Worm (Caenorhabditis elegans) whole organism, L4 larva: ENCODE data around the gene hex-2.

ENCODE experiments used
- aly-2 ChIP-seq: sonication (generic microtip); optimal IDR thresholded peaks from 2 replicates; lab custom pipeline; 2018; ENCODE audit warnings: missing biosample characterization, missing genetic modification characterization
- egl-27 ChIP-seq: sonication (generic microtip); optimal IDR thresholded peaks from 3 replicates; lab custom pipeline; 2017; ENCODE audit warnings: missing biosample characterization, missing genetic modification reagents, missing genetic modification characterization
- lin-15B ChIP-seq: fragments of 150-350 bp; sonication (generic microtip); optimal IDR thresholded peaks from 3 replicates; lab custom pipeline; 2014; ENCODE audit warnings: missing biosample characterization, missing genetic modification characterization
- lin-38 ChIP-seq: fragments of 200-800 bp; sonication (Bioruptor generic); IDR thresholded peaks from 2 replicates; pipeline ENCODE4 v1.3.6; 2022; ENCODE audit warnings: missing genetic modification reagents, missing genetic modification characterization, missing compliant biosample characterization
- tra-1 ChIP-seq: fragments of 200-800 bp; sonication (Bioruptor generic); IDR thresholded peaks from 2 replicates; pipeline ENCODE4 v1.3.6; 2022; ENCODE audit warnings: missing genetic modification reagents, missing genetic modification characterization, missing compliant biosample characterization
- unc-130 ChIP-seq: sonication (generic microtip); optimal IDR thresholded peaks from 2 replicates; lab custom pipeline; 2016; ENCODE audit warnings: missing genetic modification reagents, missing genetic modification characterization, missing compliant biosample characterization

DNA sequence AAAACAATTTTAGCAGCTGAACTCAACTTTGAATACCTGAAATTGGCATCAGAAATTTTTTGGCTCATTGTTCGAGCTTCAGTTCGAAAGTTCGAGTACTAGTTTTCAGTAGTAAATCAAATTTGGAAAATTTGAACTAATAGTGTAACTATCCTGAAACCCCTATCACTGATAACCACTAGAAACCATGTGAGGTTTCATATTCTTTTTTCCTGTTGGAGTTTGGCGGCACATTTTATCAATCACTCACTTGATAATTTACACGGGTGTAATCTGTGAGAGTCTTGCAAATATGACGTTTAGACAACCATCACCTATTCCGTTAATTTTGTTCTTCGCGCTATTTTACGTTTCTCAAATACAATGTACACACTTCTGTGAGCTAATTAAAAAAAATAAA lies 6.9 kb upstream of the hex-2 start, which contains the start of gene C14C11.4:
- TF ChIP-seq tra-1 (GFP tag; lab: Robert Waterston, UW) (no peak), lin-38 (no peak), unc-130 (no peak), lin-15B (no peak), egl-27 (tag; lab: Kevin White, UChicago) (no peak), aly-2 (tag; lab: Kevin White, UChicago) (no peak)
